Worm (Caenorhabditis elegans): ENCODE data around the gene his-42.

The his-42 gene

DNA sequence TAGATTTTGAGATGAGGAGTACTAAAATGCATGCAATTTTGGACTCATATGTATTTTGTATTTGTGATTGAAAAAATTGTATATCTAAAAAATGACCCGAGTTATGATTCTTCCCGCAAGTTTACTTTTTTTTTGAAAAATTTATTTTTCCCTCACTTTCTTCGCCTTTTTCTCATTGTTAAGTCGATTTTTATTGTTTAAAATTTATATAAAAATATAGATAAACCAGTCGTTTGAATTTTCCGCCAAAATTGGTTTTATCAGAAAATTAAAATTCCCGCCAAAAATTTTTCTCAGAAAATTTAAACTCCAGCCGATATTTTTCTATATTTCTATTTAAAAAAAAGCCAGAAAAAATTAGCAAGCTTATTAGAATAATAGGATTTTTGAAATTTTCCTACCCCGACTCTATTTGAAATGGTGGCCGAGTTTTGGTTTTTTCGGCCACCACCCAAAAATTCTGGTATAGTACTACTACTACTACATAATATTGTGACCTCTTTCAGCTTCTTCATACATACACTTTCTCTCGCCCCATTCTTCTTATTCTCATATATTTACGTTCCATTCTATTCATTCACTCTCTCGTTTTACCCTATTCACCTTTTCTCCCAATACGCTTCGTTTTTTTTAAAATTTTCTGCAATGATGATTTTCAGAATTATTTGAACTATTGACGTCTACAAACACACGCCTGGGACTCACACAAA is 36.8 kb downstream of the his-42 start, which contains the start of gene ZK131.11:
Gene ZK131.11 (plus strand): TSS at position 660 of the 710 bp plus-strand sequence.
- TF ChIP-seq him-1 (tag; optimal IDR thresholded peaks at IDR 0.05) (no peak), W03F9.2 (tag; optimal IDR thresholded peaks at IDR 0.05) (no peak), dao-5 (tag; optimal IDR thresholded peaks at IDR 0.05) (no peak)

ce11 chrII:13789714-13790113 is 38.8 kb downstream of the his-42 start:
- TF ChIP-seq dao-5 (tag; optimal IDR thresholded peaks at IDR 0.05) (no peak), W03F9.2 (tag; optimal IDR thresholded peaks at IDR 0.05) (no peak), him-1 (tag; optimal IDR thresholded peaks at IDR 0.05) (no peak)

DNA sequence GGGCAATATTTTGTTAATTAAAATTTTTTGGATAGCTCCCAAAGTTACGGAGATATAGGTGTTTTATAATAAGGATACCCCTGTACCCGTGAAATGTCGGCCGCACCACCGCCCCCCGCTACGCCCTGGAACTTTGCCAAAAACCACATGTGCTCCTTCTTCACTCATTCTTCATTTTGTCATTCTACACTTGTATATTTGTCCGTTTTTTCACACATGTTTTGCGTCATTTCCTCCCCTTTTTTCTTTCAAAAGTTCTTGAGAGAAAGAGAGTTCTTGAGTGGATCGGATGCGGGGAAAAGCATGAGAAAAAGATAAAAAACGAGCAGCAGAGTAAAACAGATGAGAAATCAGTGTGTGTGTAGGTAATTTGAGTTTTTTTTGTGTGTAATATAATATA is 39.7 kb downstream of the his-42 start:
- TF ChIP-seq W03F9.2 (tag; optimal IDR thresholded peaks at IDR 0.05) (no peak), dao-5 (tag; optimal IDR thresholded peaks at IDR 0.05) (no peak), him-1 (tag; optimal IDR thresholded peaks at IDR 0.05) (no peak)

ce11 chrII:13786899-13787298 is 41.6 kb downstream of the his-42 start:
- TF ChIP-seq W03F9.2 (tag; optimal IDR thresholded peaks at IDR 0.05) (no peak), dao-5 (tag; optimal IDR thresholded peaks at IDR 0.05) (no peak), him-1 (tag; optimal IDR thresholded peaks at IDR 0.05) (no peak)

- TF ChIP-seq W03F9.2 (tag; optimal IDR thresholded peaks at IDR 0.05) (no peak), him-1 (tag; optimal IDR thresholded peaks at IDR 0.05) (no peak), dao-5 (tag; optimal IDR thresholded peaks at IDR 0.05) (no peak)
Measured at ce11 chrII:13785582-13785981, 42.9 kb downstream of the his-42 start.

DNA sequence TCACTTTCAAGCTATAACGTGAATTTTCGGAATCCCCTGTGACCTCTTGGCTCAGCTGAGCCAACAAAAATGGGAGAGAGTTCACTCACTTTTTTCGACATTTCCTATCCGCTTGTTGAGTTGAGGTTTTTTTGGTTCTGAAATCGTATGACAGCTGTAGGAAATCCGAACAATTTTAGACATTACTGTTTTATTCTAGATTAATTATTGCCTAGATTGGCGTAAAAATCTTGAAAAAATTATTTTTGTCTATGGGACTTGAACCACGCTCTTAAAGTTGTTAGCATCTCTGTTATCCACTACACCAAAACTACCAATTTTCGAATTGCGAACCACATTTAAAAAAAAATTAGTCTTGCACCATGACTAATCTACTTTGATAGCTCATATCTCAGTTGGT is 44.6 kb downstream of the his-42 start, which contains the start of gene C01B9.4:
Gene C01B9.4 (minus strand): TSS at position 101 of the 400 bp plus-strand sequence.
- TF ChIP-seq him-1 (tag; optimal IDR thresholded peaks at IDR 0.05) (no peak), dao-5 (tag; optimal IDR thresholded peaks at IDR 0.05) (no peak), W03F9.2 (tag; optimal IDR thresholded peaks at IDR 0.05) (no peak)

- peak; percentile 59 for TF ChIP-seq dao-5 (tag; optimal IDR thresholded peaks at IDR 0.05)
- no peak for TF ChIP-seq W03F9.2 (tag; optimal IDR thresholded peaks at IDR 0.05)
Measured at ce11 chrII:13780792-13781248, 47.7 kb downstream of the his-42 start.

All from whole organism, L4/young adult.